Fruit fly (Drosophila melanogaster): ENCODE measurements around the gene CG12213.
A peak's percentile ranks its signal among the peaks of the same experiment; 100 is the strongest.

Gene CG12213

dm6 chr3R:11964000-11964399, 3.5 kb downstream of the CG12213 start:
- TF ChIP-seq dsx (GFP tag; optimal IDR thresholded peaks at IDR 0.05; ENCODE audit: poor library complexity, severe bottlenecking) (no peak), topi (GFP tag; optimal IDR thresholded peaks at IDR 0.05) (no peak), Eip93F (GFP tag; optimal IDR thresholded peaks at IDR 0.05) (no peak), CG6163 (GFP tag; IDR thresholded peaks at IDR 0.05) (no peak), CG7368 (GFP tag; optimal IDR thresholded peaks at IDR 0.05) (no peak), CG3919 (GFP tag; optimal IDR thresholded peaks at IDR 0.05) (no peak), CG8319 (GFP tag; optimal IDR thresholded peaks at IDR 0.05) (no peak), CG10631 (GFP tag; optimal IDR thresholded peaks at IDR 0.05) (no peak), CG6854 (GFP tag; optimal IDR thresholded peaks at IDR 0.05) (no peak), Blimp-1 (GFP tag; optimal IDR thresholded peaks at IDR 0.05) (no peak), OdsH (GFP tag; optimal IDR thresholded peaks at IDR 0.05) (no peak), fd59A (GFP tag; optimal IDR thresholded peaks at IDR 0.05) (no peak)

DNA sequence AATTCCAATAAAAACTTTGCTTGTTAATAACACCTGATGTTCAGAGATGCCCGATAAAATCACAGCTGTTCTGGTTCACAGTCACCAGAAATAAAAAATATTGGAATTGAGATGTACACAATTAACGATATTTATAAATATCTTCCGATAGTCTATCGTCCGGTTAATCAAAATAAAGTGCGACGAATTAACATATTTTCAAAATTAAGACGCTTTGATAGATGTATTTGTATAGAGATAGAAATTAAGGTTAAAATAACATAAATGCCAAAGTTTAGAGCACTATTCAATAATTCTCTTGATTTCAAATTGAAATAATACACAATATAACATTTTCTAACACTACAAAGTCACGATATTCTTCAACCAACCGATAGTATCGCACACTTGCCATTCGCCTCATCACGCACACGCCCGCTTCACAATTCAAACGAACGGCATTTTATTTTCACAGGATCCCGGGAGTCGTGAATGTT, 4.7 kb downstream of the CG12213 start, which contains the start of the genes CG3281 and aurA:
TSS of gene CG3281 (minus strand) at position 67 of the 476 bp plus-strand sequence.
TSS of gene aurA (plus strand) at position 386 of the 476 bp plus-strand sequence.
- TF ChIP-seq Ets96B (tag; optimal IDR thresholded peaks at IDR 0.05): peak; percentile 49
- peak; percentile 59 for TF ChIP-seq achi (GFP tag; optimal IDR thresholded peaks at IDR 0.05)
- TF ChIP-seq CG6854 (GFP tag; optimal IDR thresholded peaks at IDR 0.05): no peak
- peak; percentile 57 for TF ChIP-seq CG32006 (GFP tag; optimal IDR thresholded peaks at IDR 0.05)
- TF ChIP-seq pdm3 (GFP tag; optimal IDR thresholded peaks at IDR 0.05): no peak
- TF ChIP-seq CG31627 (GFP tag; optimal IDR thresholded peaks at IDR 0.05): peak; percentile 82
- TF ChIP-seq Eip75B (GFP tag; optimal IDR thresholded peaks at IDR 0.05): peak; percentile 74
- TF ChIP-seq CG15336 (GFP tag; IDR thresholded peaks at IDR 0.05): no peak
- peak; percentile 9 to 38 for TF ChIP-seq ss (GFP tag; optimal IDR thresholded peaks at IDR 0.05)
- TF ChIP-seq Blimp-1 (GFP tag; optimal IDR thresholded peaks at IDR 0.05): no peak
- TF ChIP-seq CG10669 (GFP tag; optimal IDR thresholded peaks at IDR 0.05): peak; percentile 44
- peak; percentile 80 for TF ChIP-seq Hr39 (GFP tag; optimal IDR thresholded peaks at IDR 0.05)
- TF ChIP-seq esn (GFP tag; optimal IDR thresholded peaks at IDR 0.05): peak; percentile 83
- TF ChIP-seq CG1621 (tag; optimal IDR thresholded peaks at IDR 0.05): no peak
- peak; percentile 75 for TF ChIP-seq CG3032 (tag; optimal IDR thresholded peaks at IDR 0.05)
- peak; percentile 68 for TF ChIP-seq Sox15 (GFP tag; optimal IDR thresholded peaks at IDR 0.05)
- TF ChIP-seq CG6163 (GFP tag; IDR thresholded peaks at IDR 0.05): no peak; the same call in 2 of the 3 replicates
- peak in 1 of 2 experiments; percentile 8 for TF ChIP-seq salr (GFP tag; optimal IDR thresholded peaks at IDR 0.05)
- peak; percentile 53 for TF ChIP-seq CG34406 (GFP tag; optimal IDR thresholded peaks at IDR 0.05)
- peak; percentile 74 for TF ChIP-seq topi (GFP tag; optimal IDR thresholded peaks at IDR 0.05)
- TF ChIP-seq Eip78C (GFP tag): peak; percentile 85
- peak; percentile 18 for TF ChIP-seq dsx (GFP tag; optimal IDR thresholded peaks at IDR 0.05; ENCODE audit: poor library complexity, severe bottlenecking)
- no peak for TF ChIP-seq Sox102F (GFP tag; optimal IDR thresholded peaks at IDR 0.05)
- TF ChIP-seq lz (GFP tag; optimal IDR thresholded peaks at IDR 0.05): peak; percentile 78
- no peak for TF ChIP-seq CG16779 (tag; optimal IDR thresholded peaks at IDR 0.05)
- TF ChIP-seq Smox (GFP tag; optimal IDR thresholded peaks at IDR 0.05): no peak
- TF ChIP-seq Hr4 (GFP tag; optimal IDR thresholded peaks at IDR 0.05): peak; percentile 73
- TF ChIP-seq spab (GFP tag; optimal IDR thresholded peaks at IDR 0.05): no peak
- TF ChIP-seq acj6 (GFP tag; optimal IDR thresholded peaks at IDR 0.05): peak; percentile 66
- peak; percentile 79 for TF ChIP-seq svp (GFP tag)
- peak; percentile 37 for TF ChIP-seq CG11762 (GFP tag; optimal IDR thresholded peaks at IDR 0.05; ENCODE audit: insufficient read depth)
- no peak for TF ChIP-seq CG6276 (GFP tag; optimal IDR thresholded peaks at IDR 0.05)
- peak; percentile 61 for TF ChIP-seq Ets21C (GFP tag; optimal IDR thresholded peaks at IDR 0.05)
- no peak for TF ChIP-seq Hr38 (GFP tag; optimal IDR thresholded peaks at IDR 0.05)
- peak; percentile 80 for TF ChIP-seq cyc (GFP tag; optimal IDR thresholded peaks at IDR 0.05)
- TF ChIP-seq fkh (GFP tag; optimal IDR thresholded peaks at IDR 0.05): no peak
- TF ChIP-seq CG7368 (GFP tag; optimal IDR thresholded peaks at IDR 0.05): peak; percentile 5
- TF ChIP-seq Gug (GFP tag; IDR thresholded peaks at IDR 0.05): peak; percentile 28; the same call in 1 of the 2 replicates
- TF ChIP-seq CG6792 (GFP tag; optimal IDR thresholded peaks at IDR 0.05): peak; percentile 46
- peak; percentile 51 for TF ChIP-seq CG8319 (GFP tag; optimal IDR thresholded peaks at IDR 0.05)
- peak; percentile 23; the same call in 1 of the 2 replicates for TF ChIP-seq CG11294 (GFP tag; IDR thresholded peaks at IDR 0.05)
- no peak for TF ChIP-seq vri (GFP tag; optimal IDR thresholded peaks at IDR 0.05)
- peak; percentile 32 for TF ChIP-seq CG6808 (GFP tag; optimal IDR thresholded peaks at IDR 0.05)
- no peak for TF ChIP-seq Eip93F (GFP tag; optimal IDR thresholded peaks at IDR 0.05)

All from whole organism, prepupa.